Fruit fly (Drosophila melanogaster): ENCODE results near the gene msi.

Gene msi

dm6 chr3R:25515450-25516288 is at the start of gene msi (continued):
- peak; percentile 93 for TF ChIP-seq onecut (GFP tag; IDR thresholded peaks at IDR 0.05)
- peak; percentile 100 for TF ChIP-seq Xrp1 (GFP tag; IDR thresholded peaks at IDR 0.05)
- TF ChIP-seq CG4328 (GFP tag; optimal IDR thresholded peaks at IDR 0.05) = peak; percentile 94
- TF ChIP-seq CG1647 (GFP tag; optimal IDR thresholded peaks at IDR 0.05) = peak; percentile 54
- 0 out of 2 replicates have a peak, but pooled peaks have one; percentile 18 for TF ChIP-seq sna (GFP tag; IDR thresholded peaks at IDR 0.05; ENCODE audit: partially characterized antibody)
- peak; percentile 95 for TF ChIP-seq CG1024 (GFP tag; IDR thresholded peaks at IDR 0.05)
- peak; percentile 80 for TF ChIP-seq CG1603 (tag; optimal IDR thresholded peaks at IDR 0.05)
- peak; percentile 99 for TF ChIP-seq CG8388 (GFP tag; optimal IDR thresholded peaks at IDR 0.05)
- TF ChIP-seq crp (GFP tag; optimal IDR thresholded peaks at IDR 0.05) = peak in 1 of 2 experiments; percentile 69
- peak; percentile 100 for TF ChIP-seq CG2678 (tag; optimal IDR thresholded peaks at IDR 0.05)
- peak; percentile 100 for TF ChIP-seq CG17829 (tag; optimal IDR thresholded peaks at IDR 0.05)
- TF ChIP-seq Ets97D (GFP tag; optimal IDR thresholded peaks at IDR 0.05) = peak; percentile 98
- TF ChIP-seq CG17612 (GFP tag; IDR thresholded peaks at IDR 0.05) = peak; percentile 96
- peak; percentile 99 for TF ChIP-seq gcm (GFP tag; optimal IDR thresholded peaks at IDR 0.05)
- peak; percentile 98 for TF ChIP-seq zen (tag; optimal IDR thresholded peaks at IDR 0.05)
- TF ChIP-seq CG9932 (GFP tag; IDR thresholded peaks at IDR 0.05) = peak; percentile 98
- TF ChIP-seq Sox100B (GFP tag; optimal IDR thresholded peaks at IDR 0.05) = peak; percentile 100
- TF ChIP-seq z (GFP tag; IDR thresholded peaks at IDR 0.05) = peak; percentile 67; the same call in 1 of the 3 replicates
- peak; percentile 77 for TF ChIP-seq dan (GFP tag; IDR thresholded peaks at IDR 0.05)
- peak; percentile 92 for TF ChIP-seq CG12071 (GFP tag; optimal IDR thresholded peaks at IDR 0.05)
- peak; percentile 84 for TF ChIP-seq CG3838 (GFP tag; optimal IDR thresholded peaks at IDR 0.05)
- TF ChIP-seq CG32532 (GFP tag; IDR thresholded peaks at IDR 0.05) = peak; percentile 99
- peak; percentile 99 for TF ChIP-seq CG10267 (tag; optimal IDR thresholded peaks at IDR 0.05)
- no peak for TF ChIP-seq CG2129 (GFP tag; IDR thresholded peaks at IDR 0.05; ENCODE audit: partially characterized antibody)
- TF ChIP-seq ro (GFP tag; IDR thresholded peaks at IDR 0.05) = peak; percentile 98
- TF ChIP-seq Oaz (GFP tag; IDR thresholded peaks at IDR 0.05) = peak; percentile 96
- peak; percentile 98 for TF ChIP-seq CG43689 (GFP tag; IDR thresholded peaks at IDR 0.05)
- TF ChIP-seq slou (GFP tag; optimal IDR thresholded peaks at IDR 0.05) = peak; percentile 89
- peak; percentile 99 for TF ChIP-seq Hmr (GFP tag; optimal IDR thresholded peaks at IDR 0.05)
- TF ChIP-seq CG6813 (GFP tag; optimal IDR thresholded peaks at IDR 0.05) = peak; percentile 98
- TF ChIP-seq crc (GFP tag; optimal IDR thresholded peaks at IDR 0.05) = peak; percentile 35
- peak; percentile 97 for TF ChIP-seq CG10543 (GFP tag; optimal IDR thresholded peaks at IDR 0.05)
- TF ChIP-seq Eip74EF (GFP tag; optimal IDR thresholded peaks at IDR 0.05) = peak in 1 of 2 experiments; percentile 99
- peak; percentile 66 for TF ChIP-seq Dad (GFP tag; optimal IDR thresholded peaks at IDR 0.05)
- peak; percentile 38; the same call in 1 of the 2 replicates for TF ChIP-seq hbn (GFP tag; IDR thresholded peaks at IDR 0.05; ENCODE audit: partially characterized antibody)
- TF ChIP-seq CG34422 (GFP tag; IDR thresholded peaks at IDR 0.05) = peak; percentile 99
- peak; percentile 96 for TF ChIP-seq CG12155 (GFP tag; optimal IDR thresholded peaks at IDR 0.05)
- TF ChIP-seq CG9609 (GFP tag; optimal IDR thresholded peaks at IDR 0.05) = peak; percentile 44
- TF ChIP-seq CG33213 (GFP tag; optimal IDR thresholded peaks at IDR 0.05) = peak; percentile 16
- TF ChIP-seq ranshi (GFP tag; IDR thresholded peaks at IDR 0.05) = peak; percentile 99
- TF ChIP-seq CG12104 (GFP tag; optimal IDR thresholded peaks at IDR 0.05) = peak; percentile 96
- peak; percentile 95 for TF ChIP-seq Rx (GFP tag; IDR thresholded peaks at IDR 0.05)
- TF ChIP-seq vvl (GFP tag; IDR thresholded peaks at IDR 0.05) = peak; percentile 100
- peak; percentile 26 for TF ChIP-seq MESR4 (GFP tag; optimal IDR thresholded peaks at IDR 0.05)
- TF ChIP-seq Jarid2 (GFP tag; optimal IDR thresholded peaks at IDR 0.05) = peak; percentile 98
- peak; percentile 78 for TF ChIP-seq Bteb2 (GFP tag; optimal IDR thresholded peaks at IDR 0.05)
- TF ChIP-seq Hand (GFP tag; optimal IDR thresholded peaks at IDR 0.05) = peak; percentile 98
- TF ChIP-seq gsb (GFP tag; IDR thresholded peaks at IDR 0.05) = peak; percentile 97
